Worm (Caenorhabditis elegans): ENCODE data around the gene F56C4.2.
"Not testable (repeated sequence)": the region's sequence is repeated elsewhere in the genome, so short reads cannot be mapped to it uniquely, and the experiment has no call there.

The F56C4.2 gene

ce11 chrIV:10668561-10668960 lies 29.5 kb downstream of the F56C4.2 start:
- TF ChIP-seq chd-7 (tag; optimal IDR thresholded peaks at IDR 0.05) (no peak), zim-3 (tag; optimal IDR thresholded peaks at IDR 0.05) (no peak), Y53F4B.3 (GFP tag; IDR thresholded peaks at IDR 0.05) (no peak)

ce11 chrIV:10680379-10680778 lies 41.3 kb downstream of the F56C4.2 start, which contains the start of gene K08C7.4:
TSS of gene K08C7.4 (minus strand) at chrIV:10680479.
- TF ChIP-seq egl-18 (GFP tag; IDR thresholded peaks at IDR 0.05): no peak
- no peak for TF ChIP-seq madf-8 (GFP tag; conservative IDR thresholded peaks at IDR 0.05)

ce11 chrIV:10682155-10682749 lies 43.2 kb downstream of the F56C4.2 start, which contains the start of gene fmo-2:
TSS of gene fmo-2 (plus strand) at chrIV:10682524.
- no peak for TF ChIP-seq Y95B8A.8 (GFP tag; IDR thresholded peaks at IDR 0.05)
- TF ChIP-seq hmg-20 (GFP tag; IDR thresholded peaks at IDR 0.05): no peak
- TF ChIP-seq B0261.1 (tag; optimal IDR thresholded peaks at IDR 0.05): no peak
- no peak for TF ChIP-seq sdz-38 (tag; optimal IDR thresholded peaks at IDR 0.05)
- TF ChIP-seq nhr-27 (tag; optimal IDR thresholded peaks at IDR 0.05): no peak
- no peak for TF ChIP-seq F23B12.7 (tag; optimal IDR thresholded peaks at IDR 0.05; ENCODE audit: insufficient read depth)

ce11 chrIV:10685758-10686157 lies 46.7 kb downstream of the F56C4.2 start, which contains the start of the genes K08C7.6 and R102.1:
TSS of gene K08C7.6 (minus strand) at chrIV:10685858.
TSS of gene R102.1 (plus strand) at chrIV:10686048.
- no peak for TF ChIP-seq rcor-1 (GFP tag; IDR thresholded peaks at IDR 0.05)
- no peak for TF ChIP-seq hlh-26 (GFP tag; conservative IDR thresholded peaks at IDR 0.05)
- no peak for TF ChIP-seq F23B12.7 (tag; optimal IDR thresholded peaks at IDR 0.05; ENCODE audit: insufficient read depth)
- no peak for TF ChIP-seq ceh-91 (GFP tag; IDR thresholded peaks at IDR 0.05)
- TF ChIP-seq pha-4 (tag; optimal IDR thresholded peaks at IDR 0.05): no peak
- no peak for TF ChIP-seq F57C9.4 (tag; optimal IDR thresholded peaks at IDR 0.05)
- no peak for TF ChIP-seq ceh-100 (GFP tag; IDR thresholded peaks at IDR 0.05)
- TF ChIP-seq snpc-3.4 (tag; optimal IDR thresholded peaks at IDR 0.05): no peak
- TF ChIP-seq ets-4 (GFP tag; optimal IDR thresholded peaks at IDR 0.05): no peak
- TF ChIP-seq F55B11.4 (tag; optimal IDR thresholded peaks at IDR 0.05; ENCODE audit: borderline replicate concordance, insufficient read depth): no peak
- no peak for TF ChIP-seq ztf-25 (GFP tag; IDR thresholded peaks at IDR 0.05)
- TF ChIP-seq ztf-22 (GFP tag; optimal IDR thresholded peaks at IDR 0.05): no peak
- TF ChIP-seq akir-1 (GFP tag; optimal IDR thresholded peaks at IDR 0.05): no peak
- no peak for TF ChIP-seq zim-3 (tag; optimal IDR thresholded peaks at IDR 0.05)
- no peak for TF ChIP-seq lsl-1 (GFP tag; optimal IDR thresholded peaks at IDR 0.05)
- no peak for TF ChIP-seq ZK185.1 (tag; optimal IDR thresholded peaks at IDR 0.05; ENCODE audit: poor library complexity, severe bottlenecking)

- not testable (repeated sequence) for TF ChIP-seq mel-28 (tag; optimal IDR thresholded peaks at IDR 0.05; ENCODE audit: borderline replicate concordance); tbp1 (GFP tag; optimal IDR thresholded peaks at IDR 0.05); lin-35 (GFP tag; optimal IDR thresholded peaks at IDR 0.05)
Measured at ce11 chrIV:10687307-10687706, 48.2 kb downstream of the F56C4.2 start, which contains the start of gene R102.2. TSS of gene R102.2 (plus strand) at chrIV:10687607.

- no peak for TF ChIP-seq Y53G8AR.9 (GFP tag; conservative IDR thresholded peaks at IDR 0.05)
- TF ChIP-seq F57C9.4 (tag; optimal IDR thresholded peaks at IDR 0.05): no peak
- TF ChIP-seq dpl-1 (GFP tag; optimal IDR thresholded peaks at IDR 0.05): no peak
- no peak for TF ChIP-seq K11D2.4 (GFP tag; IDR thresholded peaks at IDR 0.05)
- no peak for TF ChIP-seq ZK185.1 (tag; optimal IDR thresholded peaks at IDR 0.05; ENCODE audit: poor library complexity, severe bottlenecking)
- TF ChIP-seq ceh-79 (tag; optimal IDR thresholded peaks at IDR 0.05): no peak
- TF ChIP-seq ztf-28 (GFP tag; IDR thresholded peaks at IDR 0.05): no peak
- no peak for TF ChIP-seq gei-17 (GFP tag; optimal IDR thresholded peaks at IDR 0.05)
- no peak for TF ChIP-seq nfyb-1 (GFP tag; IDR thresholded peaks at IDR 0.05)
- no peak for TF ChIP-seq Y79H2A.3 (GFP tag; conservative IDR thresholded peaks at IDR 0.05)
Measured at ce11 chrIV:10688972-10689567, 50.0 kb downstream of the F56C4.2 start, which contains the start of gene R102.3. TSS of gene R102.3 (plus strand) at chrIV:10689517.

All from whole organism, young adult.